1 fruit fly cellular context compared by ENCODE assay signal in genomic region chr3L:20630602-20631001, dm6.
A peak's percentile ranks its signal among the peaks of the same experiment; 100 is the strongest.
TF ChIP-seq lines count a peak whose summit lies in the region.

No protein-coding gene starts in this region.

TF ChIP-seq in whole organism, embryonic, 481 proteins besides CTCF, POLR2A, EP300 and RAD21 (continued from another document):
- TF ChIP-seq onecut (GFP tag; IDR thresholded peaks at IDR 0.05; lab: Robert Waterston, UW) = no peak
- no peak for TF ChIP-seq CG8944 (GFP tag; optimal IDR thresholded peaks at IDR 0.05; lab: Kevin White, UChicago)
- TF ChIP-seq sc (optimal IDR thresholded peaks at IDR 0.05; lab: Kevin White, UChicago) = no peak
- peak; percentile 35 for TF ChIP-seq sc (GFP tag; optimal IDR thresholded peaks at IDR 0.05; lab: Kevin White, UChicago)
- TF ChIP-seq CG8478 (optimal IDR thresholded peaks at IDR 0.05; lab: Kevin White, UChicago) = no peak
- peak; percentile 22 for TF ChIP-seq CG15601 (tag; optimal IDR thresholded peaks at IDR 0.05; lab: Kevin White, UChicago)
- TF ChIP-seq da (GFP tag; optimal IDR thresholded peaks at IDR 0.05; lab: Kevin White, UChicago) = no peak
- peak; percentile 47 for TF ChIP-seq CG8388 (GFP tag; optimal IDR thresholded peaks at IDR 0.05; lab: Kevin White, UChicago)
- TF ChIP-seq CG12071 (GFP tag; optimal IDR thresholded peaks at IDR 0.05; lab: Kevin White, UChicago) = no peak
- no peak for TF ChIP-seq CG15479 (GFP tag; optimal IDR thresholded peaks at IDR 0.05; lab: Kevin White, UChicago)
- TF ChIP-seq crol (GFP tag; IDR thresholded peaks at IDR 0.05; lab: Robert Waterston, UW) = no peak
- peak; percentile 47 for TF ChIP-seq CG1603 (tag; optimal IDR thresholded peaks at IDR 0.05; lab: Kevin White, UChicago)
- TF ChIP-seq lola (GFP tag; optimal IDR thresholded peaks at IDR 0.05; lab: Kevin White, UChicago) = peak in 1 of 3 experiments; percentile 72
- TF ChIP-seq CG5245 (GFP tag; optimal IDR thresholded peaks at IDR 0.05; lab: Kevin White, UChicago) = peak; percentile 50
- TF ChIP-seq Nf-YB (GFP tag; optimal IDR thresholded peaks at IDR 0.05; lab: Kevin White, UChicago) = peak; percentile 11
- TF ChIP-seq CG10959 (GFP tag; IDR thresholded peaks at IDR 0.05; lab: Robert Waterston, UW) = peak; percentile 48
- TF ChIP-seq Ets65A (GFP tag; lab: Kevin White, UChicago) = peak; percentile 2
- peak; percentile 57 for TF ChIP-seq CG30403 (GFP tag; optimal IDR thresholded peaks at IDR 0.05; lab: Kevin White, UChicago)
- TF ChIP-seq dpn (GFP tag; optimal IDR thresholded peaks at IDR 0.05; lab: Kevin White, UChicago) = peak; percentile 8 to 12
- TF ChIP-seq CG17912 (GFP tag; optimal IDR thresholded peaks at IDR 0.05; lab: Kevin White, UChicago) = no peak
- no peak for TF ChIP-seq CG13894 (tag; optimal IDR thresholded peaks at IDR 0.05; lab: Kevin White, UChicago)
- TF ChIP-seq nom (GFP tag; optimal IDR thresholded peaks at IDR 0.05; lab: Kevin White, UChicago) = no peak
- peak; percentile 58 for TF ChIP-seq Oli (tag; optimal IDR thresholded peaks at IDR 0.05; lab: Kevin White, UChicago)
- TF ChIP-seq BtbVII (GFP tag; optimal IDR thresholded peaks at IDR 0.05; lab: Kevin White, UChicago) = no peak
- no peak for TF ChIP-seq CG12744 (GFP tag; optimal IDR thresholded peaks at IDR 0.05; lab: Kevin White, UChicago)
- TF ChIP-seq E2f2 (GFP tag; IDR thresholded peaks at IDR 0.05; lab: Robert Waterston, UW) = 0 out of 2 replicates have a peak, but pooled peaks have one; percentile 10
- peak; percentile 6 for TF ChIP-seq NC2β (GFP tag; optimal IDR thresholded peaks at IDR 0.05; lab: Kevin White, UChicago)
- no peak for TF ChIP-seq CG34376 (GFP tag; optimal IDR thresholded peaks at IDR 0.05; lab: Kevin White, UChicago)
- TF ChIP-seq h (optimal IDR thresholded peaks at IDR 0.05; lab: Kevin White, UChicago) = no peak
- peak; percentile 42; the same call in 1 of the 3 replicates for TF ChIP-seq C15 (GFP tag; IDR thresholded peaks at IDR 0.05; lab: Robert Waterston, UW)
- TF ChIP-seq CG3407 (GFP tag; optimal IDR thresholded peaks at IDR 0.05; lab: Kevin White, UChicago) = peak; percentile 1
- TF ChIP-seq Abd-B (GFP tag; optimal IDR thresholded peaks at IDR 0.05; lab: Kevin White, UChicago) = peak; percentile 47
- TF ChIP-seq CG4820 (GFP tag; optimal IDR thresholded peaks at IDR 0.05; lab: Kevin White, UChicago) = peak; percentile 53
- TF ChIP-seq eve (GFP tag; optimal IDR thresholded peaks at IDR 0.05; lab: Kevin White, UChicago) = peak in 1 of 2 experiments; percentile 79
- TF ChIP-seq slou (GFP tag; optimal IDR thresholded peaks at IDR 0.05; lab: Kevin White, UChicago) = no peak
- peak; percentile 38 for TF ChIP-seq pum (GFP tag; optimal IDR thresholded peaks at IDR 0.05; lab: Kevin White, UChicago)
- peak; percentile 24 to 45 for TF ChIP-seq Pdp1 (GFP tag; optimal IDR thresholded peaks at IDR 0.05; lab: Kevin White, UChicago)
- peak; percentile 47 for TF ChIP-seq unpg (GFP tag; optimal IDR thresholded peaks at IDR 0.05; lab: Kevin White, UChicago)
- TF ChIP-seq CG17568 (GFP tag; optimal IDR thresholded peaks at IDR 0.05; lab: Kevin White, UChicago) = peak; percentile 25
- peak; percentile 22 for TF ChIP-seq Hr3 (GFP tag; optimal IDR thresholded peaks at IDR 0.05; lab: Kevin White, UChicago)
- no peak for TF ChIP-seq H15 (GFP tag; IDR thresholded peaks at IDR 0.05; lab: Robert Waterston, UW)
TF ChIP-seq in whole organism, embryonic: peak in this region for 146.
